Fruit fly (Drosophila melanogaster) whole organism, embryonic: ENCODE data around the gene CG31807.

Source experiments
- Atf6 ChIP-seq: fragments of 200-800 bp; sonication (Bioruptor generic); IDR thresholded peaks from 2 replicates; pipeline ENCODE4 v1.3.6; 2022; ENCODE audit warnings: missing biosample characterization, missing genetic modification characterization
- CG11456 ChIP-seq: fragments of 200-800 bp; sonication (Bioruptor generic); IDR thresholded peaks from 3 replicates; pipeline ENCODE4 v1.3.6; 2022; ENCODE audit warnings: missing biosample characterization, missing genetic modification characterization
- CG11695 ChIP-seq: fragments of 200-800 bp; sonication (Bioruptor generic); IDR thresholded peaks from 3 replicates; pipeline ENCODE4 v1.3.6; 2022; ENCODE audit warnings: missing biosample characterization, missing genetic modification characterization
- CG13624 ChIP-seq: fragments of 200-800 bp; sonication (Bioruptor generic); optimal IDR thresholded peaks from 2 replicates; lab custom pipeline; 2016; ENCODE audit warnings: missing biosample characterization, missing genetic modification characterization
- CG14965 ChIP-seq: fragments of 200-800 bp; sonication (Bioruptor generic); optimal IDR thresholded peaks from 2 replicates; lab custom pipeline; 2016; ENCODE audit warnings: missing biosample characterization, missing genetic modification characterization, borderline replicate concordance
- CG1647 ChIP-seq: fragments of 200-800 bp; sonication (Bioruptor generic); optimal IDR thresholded peaks from 3 replicates; lab custom pipeline; 2016; ENCODE audit warnings: missing biosample characterization, missing genetic modification characterization
- CG17361 ChIP-seq: fragments of 200-800 bp; sonication (Bioruptor generic); IDR thresholded peaks from 3 replicates; pipeline ENCODE4 v1.3.6; 2022; ENCODE audit warnings: missing biosample characterization, missing genetic modification characterization
- CG17385 ChIP-seq: fragments of 200-800 bp; sonication (Bioruptor generic); optimal IDR thresholded peaks from 3 replicates; lab custom pipeline; 2018; ENCODE audit warnings: missing biosample characterization, mild to moderate bottlenecking, missing genetic modification characterization
- CG18262 ChIP-seq: fragments of 200-800 bp; optimal IDR thresholded peaks from 3 replicates; lab custom pipeline; 2019; ENCODE audit warnings: missing biosample characterization, mild to moderate bottlenecking, missing genetic modification characterization, moderate library complexity
- CG2199 ChIP-seq: fragments of 200-800 bp; sonication (Bioruptor generic); IDR thresholded peaks from 3 replicates; pipeline ENCODE4 v1.3.6; 2022; ENCODE audit warnings: missing biosample characterization, missing genetic modification characterization
- CG7556 ChIP-seq: fragments of 200-800 bp; sonication (Bioruptor generic); optimal IDR thresholded peaks from 2 replicates; lab custom pipeline; 2017; ENCODE audit warnings: missing biosample characterization, mild to moderate bottlenecking, missing genetic modification characterization
- CG7987 ChIP-seq: fragments of 200-800 bp; sonication (Bioruptor generic); optimal IDR thresholded peaks from 2 replicates; lab custom pipeline; 2018; ENCODE audit warnings: missing biosample characterization, mild to moderate bottlenecking, missing genetic modification characterization, moderate library complexity
- CG8359 ChIP-seq: fragments of 200-800 bp; sonication (Bioruptor generic); optimal IDR thresholded peaks from 2 replicates; lab custom pipeline; 2017; ENCODE audit warnings: missing biosample characterization, mild to moderate bottlenecking, missing genetic modification characterization, borderline replicate concordance
- CG8924 ChIP-seq: fragments of 200-800 bp; optimal IDR thresholded peaks from 3 replicates; lab custom pipeline; 2019; ENCODE audit warnings: missing biosample characterization, mild to moderate bottlenecking, missing genetic modification characterization, moderate library complexity
- Dip2 ChIP-seq: fragments of 200-800 bp; sonication (Bioruptor generic); IDR thresholded peaks from 2 replicates; pipeline ENCODE4 v1.3.6; 2022; ENCODE audit warnings: missing biosample characterization, missing genetic modification characterization
- Drgx ChIP-seq: fragments of 200-800 bp; sonication (Bioruptor generic); IDR thresholded peaks from 2 replicates; pipeline ENCODE4 v1.3.6; 2022; ENCODE audit warnings: missing biosample characterization, missing genetic modification characterization
- ERR ChIP-seq: fragments of 200-800 bp; sonication (Bioruptor generic); optimal IDR thresholded peaks from 2 replicates; lab custom pipeline; 2016; ENCODE audit warnings: missing biosample characterization, missing genetic modification characterization
- Ets65A ChIP-seq: fragments of 200-800 bp; sonication (Bioruptor generic); peaks from one replicate; lab custom pipeline; 2016; ENCODE audit warnings: missing biosample characterization, missing genetic modification characterization
- Fer2 ChIP-seq: fragments of 200-800 bp; sonication (Bioruptor generic); optimal IDR thresholded peaks from 2 replicates; lab custom pipeline; 2018; ENCODE audit warnings: missing biosample characterization, mild to moderate bottlenecking, missing genetic modification characterization, moderate library complexity
- Gug ChIP-seq: fragments of 200-800 bp; sonication (Bioruptor generic); IDR thresholded peaks from 4 replicates; pipeline ENCODE4 v1.3.6; 2022; ENCODE audit warnings: missing biosample characterization, missing genetic modification characterization
- H2.0 ChIP-seq: fragments of 200-800 bp; sonication (Bioruptor generic); IDR thresholded peaks from 2 replicates; pipeline ENCODE4 v1.3.6; 2022; ENCODE audit warnings: missing biosample characterization, missing genetic modification characterization
- Hsf ChIP-seq: fragments of 200-800 bp; sonication (Bioruptor generic); optimal IDR thresholded peaks from 3 replicates; lab custom pipeline; 2016; ENCODE audit warnings: missing biosample characterization, missing genetic modification characterization
- Med ChIP-seq: fragments of 200-800 bp; sonication (Bioruptor generic); peaks from one replicate; lab custom pipeline; 2016; ENCODE audit warnings: missing biosample characterization, missing genetic modification characterization, mild to moderate bottlenecking, inconsistent platforms, moderate library complexity
- NK7.1 ChIP-seq: fragments of 200-800 bp; sonication (Bioruptor generic); optimal IDR thresholded peaks from 3 replicates; lab custom pipeline; 2016; ENCODE audit warnings: missing biosample characterization, missing genetic modification characterization
- Trl ChIP-seq, 3 experiments: fragments of >200 bp in 2 of 3; fragments of 200-800 bp in 1 of 3; sonication (Bioruptor generic) in 1 of 3; optimal IDR thresholded peaks; 2 replicates in 1 of 3; 3 replicates in 2 of 3; lab custom pipeline; 2016 to 2017; ENCODE audit warnings: missing biosample characterization in 1 of 3, missing genetic modification characterization in 1 of 3
- aop ChIP-seq: fragments of 200-800 bp; sonication (Bioruptor generic); IDR thresholded peaks from 2 replicates; pipeline ENCODE4 v1.3.6; 2022; ENCODE audit warnings: missing biosample characterization, missing genetic modification characterization
- bsh ChIP-seq, 2 experiments: fragments of 200-800 bp; sonication (Bioruptor generic); optimal IDR thresholded peaks; 2 replicates each; lab custom pipeline; 2017 to 2018; ENCODE audit warnings: mild to moderate bottlenecking in 2 of 2, missing biosample characterization in 2 of 2, missing genetic modification characterization in 2 of 2, moderate library complexity in 1 of 2
- cad ChIP-seq: fragments of >200 bp; optimal IDR thresholded peaks from 2 replicates; lab custom pipeline; 2017; ENCODE audit warnings: missing biosample characterization, missing genetic modification characterization
- cg ChIP-seq: fragments of 200-800 bp; sonication (Bioruptor generic); optimal IDR thresholded peaks from 3 replicates; lab custom pipeline; 2019; ENCODE audit warnings: missing biosample characterization, mild to moderate bottlenecking, missing genetic modification characterization, moderate library complexity
- chinmo ChIP-seq: fragments of 200-800 bp; sonication (Bioruptor generic); IDR thresholded peaks from 4 replicates; pipeline ENCODE4 v1.3.6; 2022; ENCODE audit warnings: missing biosample characterization, missing genetic modification characterization; ENCODE audit not compliant: partially characterized antibody
- corto ChIP-seq: fragments of 200-800 bp; sonication (Bioruptor generic); optimal IDR thresholded peaks from 2 replicates; lab custom pipeline; 2016; ENCODE audit warnings: missing biosample characterization, mild to moderate bottlenecking, missing genetic modification characterization, moderate library complexity
- disco-r ChIP-seq: fragments of 200-800 bp; sonication (Bioruptor generic); optimal IDR thresholded peaks from 2 replicates; lab custom pipeline; 2016; ENCODE audit warnings: missing biosample characterization, missing genetic modification characterization
- exex ChIP-seq: fragments of 200-800 bp; sonication (Bioruptor generic); optimal IDR thresholded peaks from 4 replicates; lab custom pipeline; 2018; ENCODE audit warnings: missing biosample characterization, mild to moderate bottlenecking, missing genetic modification characterization, moderate library complexity
- fd96Cb ChIP-seq: fragments of 200-800 bp; sonication (Bioruptor generic); optimal IDR thresholded peaks from 2 replicates; lab custom pipeline; 2018; ENCODE audit warnings: missing biosample characterization, mild to moderate bottlenecking, missing genetic modification characterization, moderate library complexity
- gem ChIP-seq: fragments of 200-800 bp; sonication (Bioruptor generic); optimal IDR thresholded peaks from 2 replicates; lab custom pipeline; 2019; ENCODE audit warnings: missing biosample characterization, mild to moderate bottlenecking, missing genetic modification characterization, moderate library complexity
- nerfin-1 ChIP-seq: fragments of 200-800 bp; sonication (Bioruptor generic); optimal IDR thresholded peaks from 3 replicates; lab custom pipeline; 2019; ENCODE audit warnings: missing biosample characterization, mild to moderate bottlenecking, missing genetic modification characterization, moderate library complexity
- nom ChIP-seq: fragments of 200-800 bp; sonication (Bioruptor generic); optimal IDR thresholded peaks from 2 replicates; lab custom pipeline; 2017; ENCODE audit warnings: missing biosample characterization, missing genetic modification characterization, mild to moderate bottlenecking, moderate library complexity, missing genetic modification reagents
- rib ChIP-seq: fragments of 200-800 bp; sonication (Bioruptor generic); IDR thresholded peaks from 2 replicates; pipeline ENCODE4 v1.3.6; 2022; ENCODE audit warnings: missing biosample characterization, missing genetic modification characterization
- row ChIP-seq: fragments of 200-800 bp; sonication (Bioruptor generic); IDR thresholded peaks from 3 replicates; pipeline ENCODE4 v1.3.6; 2022; ENCODE audit warnings: missing biosample characterization, missing genetic modification characterization
- scrt ChIP-seq: fragments of 200-800 bp; sonication (Bioruptor generic); optimal IDR thresholded peaks from 2 replicates; lab custom pipeline; 2018; ENCODE audit warnings: missing biosample characterization, mild to moderate bottlenecking, missing genetic modification characterization, moderate library complexity
- sens ChIP-seq: fragments of 200-800 bp; sonication (Bioruptor generic); peaks from one replicate; lab custom pipeline; 2016; ENCODE audit warnings: missing biosample characterization, missing genetic modification characterization
- sisA ChIP-seq: fragments of 200-800 bp; sonication (Bioruptor generic); IDR thresholded peaks from 2 replicates; pipeline ENCODE4 v1.3.6; 2022; ENCODE audit warnings: missing biosample characterization, missing genetic modification characterization
- slbo ChIP-seq: fragments of 200-800 bp; sonication (Bioruptor generic); IDR thresholded peaks from 2 replicates; pipeline ENCODE4 v1.3.6; 2022; ENCODE audit warnings: missing biosample characterization, missing genetic modification characterization
- sqz ChIP-seq: fragments of 200-800 bp; sonication (Bioruptor generic); optimal IDR thresholded peaks from 3 replicates; lab custom pipeline; 2018; ENCODE audit warnings: missing biosample characterization, mild to moderate bottlenecking, missing genetic modification characterization
- zf30C ChIP-seq: fragments of 200-800 bp; sonication (Bioruptor generic); optimal IDR thresholded peaks from 3 replicates; lab custom pipeline; 2018; ENCODE audit warnings: missing biosample characterization, mild to moderate bottlenecking, missing genetic modification characterization

CG31807 gene

dm6 chr2L:16689800-16690618, 6.2 kb upstream of the CG31807 start (continued):
- TF ChIP-seq rib (GFP tag; lab: Robert Waterston, UW) (no peak), nerfin-1 (tag; lab: Kevin White, UChicago) (peak; percentile 38), exex (tag; lab: Kevin White, UChicago) (no peak), Atf6 (no peak), CG7556 (GFP tag; lab: Kevin White, UChicago) (peak; percentile 64), Trl (optimal IDR thresholded peaks at IDR 0.05; lab: Kevin White, UChicago) (peak; percentile 59 to 65), Trl (GFP tag; optimal IDR thresholded peaks at IDR 0.05; lab: Kevin White, UChicago) (peak; percentile 12), Ets65A (GFP tag; lab: Kevin White, UChicago) (peak; percentile 63)
- TF ChIP-seq, all 482 proteins: peak for 82

DNA sequence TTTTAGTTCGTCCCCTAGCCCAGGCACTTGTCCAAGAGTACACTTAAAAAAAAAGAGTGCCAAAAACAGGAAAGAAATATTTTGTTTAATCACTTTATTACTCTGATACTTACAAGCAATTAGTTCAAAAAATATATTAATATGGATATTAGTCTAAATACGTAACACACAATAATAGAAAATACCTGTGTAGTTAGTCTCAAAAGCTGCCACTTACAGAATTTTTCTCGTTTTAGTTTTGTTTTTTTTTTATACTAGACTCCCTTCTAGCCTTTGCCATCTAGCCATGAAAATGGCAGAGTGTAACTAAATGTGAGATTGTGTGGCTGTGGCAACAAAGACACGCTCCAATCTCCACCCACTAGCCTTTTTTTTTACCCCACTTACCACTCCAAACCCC, 4.1 kb upstream of the CG31807 start:
- TF ChIP-seq NK7.1 (GFP tag; lab: Kevin White, UChicago): no peak
- TF ChIP-seq Fer2 (tag; lab: Kevin White, UChicago): no peak
- no peak for TF ChIP-seq disco-r
- TF ChIP-seq gem (tag; lab: Kevin White, UChicago): peak; percentile 3
- peak; percentile 44 for TF ChIP-seq Drgx (GFP tag; lab: Robert Waterston, UW)
- no peak for TF ChIP-seq CG17361
- no peak for TF ChIP-seq chinmo
- no peak for TF ChIP-seq aop (GFP tag; lab: Robert Waterston, UW)
- TF ChIP-seq CG7987 (GFP tag; lab: Kevin White, UChicago): no peak
- peak in 1 of 2 experiments; percentile 44 for TF ChIP-seq bsh (GFP tag; optimal IDR thresholded peaks at IDR 0.05; lab: Kevin White, UChicago)
- TF ChIP-seq CG11695 (GFP tag; lab: Robert Waterston, UW): no peak
- peak; percentile 45 for TF ChIP-seq nom (GFP tag; lab: Kevin White, UChicago)
- no peak for TF ChIP-seq CG18262 (tag; lab: Kevin White, UChicago)
- peak; percentile 53 for TF ChIP-seq Ets65A (GFP tag; lab: Kevin White, UChicago)
- TF ChIP-seq Dip2: no peak
- TF ChIP-seq slbo: 0 out of 2 replicates have a peak, but pooled peaks have one; percentile 7

- 0 out of 3 replicates have a peak, but pooled peaks have one; percentile 10 for TF ChIP-seq CG2199 (GFP tag; lab: Robert Waterston, UW)
- TF ChIP-seq Gug (GFP tag; lab: Robert Waterston, UW): 0 out of 4 replicates have a peak, but pooled peaks have one; percentile 19
- TF ChIP-seq sens (GFP tag; lab: Kevin White, UChicago): peak; percentile 7
- no peak for TF ChIP-seq fd96Cb (tag; lab: Kevin White, UChicago)
- TF ChIP-seq CG17385 (GFP tag; lab: Kevin White, UChicago): peak; percentile 11
- 0 out of 2 replicates have a peak, but pooled peaks have one; percentile 8 for TF ChIP-seq sisA (GFP tag; lab: Robert Waterston, UW)
- peak; percentile 60 for TF ChIP-seq cad (GFP tag; lab: Kevin White, UChicago)
- peak; percentile 24 for TF ChIP-seq corto (GFP tag; lab: Kevin White, UChicago)
- TF ChIP-seq CG1647: no peak
- TF ChIP-seq Med (GFP tag; lab: Kevin White, UChicago): peak; percentile 76
- TF ChIP-seq zf30C (GFP tag; lab: Kevin White, UChicago): peak; percentile 76
- 0 out of 3 replicates have a peak, but pooled peaks have one; percentile 8 for TF ChIP-seq row (GFP tag; lab: Robert Waterston, UW)
- no peak for TF ChIP-seq scrt (GFP tag; lab: Kevin White, UChicago)
- TF ChIP-seq CG8924 (tag; lab: Kevin White, UChicago): no peak
- TF ChIP-seq cg (GFP tag; lab: Kevin White, UChicago): peak; percentile 35
- no peak for TF ChIP-seq CG14965 (GFP tag; lab: Kevin White, UChicago)
- TF ChIP-seq Hsf: no peak
- TF ChIP-seq CG11456 (GFP tag; lab: Robert Waterston, UW): no peak
- peak; percentile 37; the same call in 1 of the 2 replicates for TF ChIP-seq Drgx (GFP tag; lab: Robert Waterston, UW)
- TF ChIP-seq CG13624: no peak
- TF ChIP-seq nom (GFP tag; lab: Kevin White, UChicago): peak; percentile 93
- no peak for TF ChIP-seq CG8359 (GFP tag; lab: Kevin White, UChicago)
- peak in 1 of 2 experiments; percentile 60 for TF ChIP-seq bsh (GFP tag; optimal IDR thresholded peaks at IDR 0.05; lab: Kevin White, UChicago)
- peak; percentile 7; the same call in 1 of the 2 replicates for TF ChIP-seq H2.0 (GFP tag; lab: Robert Waterston, UW)
- no peak for TF ChIP-seq ERR (GFP tag; lab: Kevin White, UChicago)
- peak; percentile 48 for TF ChIP-seq sqz (GFP tag; lab: Kevin White, UChicago)
These were observed 2.7 kb upstream of the CG31807 start for dm6 chr2L:16686412-16687043.
